Fruit fly (Drosophila melanogaster) whole organism, embryonic: ENCODE results near the gene CG5188.

Experiments
- Awh ChIP-seq: fragments of 200-800 bp; sonication (Bioruptor generic); IDR thresholded peaks from 2 replicates; pipeline ENCODE4, ENCODE4 v1.3.6; 2022; ENCODE audit warnings: missing biosample characterization, missing genetic modification characterization
- CG10274 ChIP-seq: fragments of 200-800 bp; sonication (Bioruptor generic); optimal IDR thresholded peaks from 3 replicates; lab custom pipeline; 2017; ENCODE audit warnings: missing biosample characterization, mild to moderate bottlenecking, missing genetic modification characterization
- CG11456 ChIP-seq: fragments of 200-800 bp; sonication (Bioruptor generic); IDR thresholded peaks from 3 replicates; pipeline ENCODE4 v1.3.6; 2022; ENCODE audit warnings: missing biosample characterization, missing genetic modification characterization
- CG11560 ChIP-seq: fragments of 200-800 bp; sonication (Bioruptor generic); IDR thresholded peaks from 3 replicates; pipeline ENCODE4 v1.3.6; 2022; ENCODE audit warnings: missing biosample characterization, missing genetic modification characterization
- CG1233 ChIP-seq: fragments of 200-800 bp; sonication (Bioruptor generic); optimal IDR thresholded peaks from 4 replicates; lab custom pipeline; 2018; ENCODE audit warnings: missing biosample characterization, mild to moderate bottlenecking, missing genetic modification characterization
- CG1529 ChIP-seq: fragments of 200-800 bp; sonication (Bioruptor generic); optimal IDR thresholded peaks from 3 replicates; lab custom pipeline; 2018; ENCODE audit warnings: missing biosample characterization, missing genetic modification characterization
- CG17186 ChIP-seq: fragments of 200-800 bp; sonication (Bioruptor generic); optimal IDR thresholded peaks from 3 replicates; lab custom pipeline; 2017; ENCODE audit warnings: missing biosample characterization, missing genetic modification reagents, missing genetic modification characterization
- CG2116 ChIP-seq: fragments of 200-800 bp; sonication (Bioruptor generic); optimal IDR thresholded peaks from 3 replicates; lab custom pipeline; 2018; ENCODE audit warnings: missing biosample characterization, mild to moderate bottlenecking, missing genetic modification characterization
- CG2875 ChIP-seq: fragments of 200-800 bp; sonication (Bioruptor generic); optimal IDR thresholded peaks from 2 replicates; lab custom pipeline; 2017; ENCODE audit warnings: missing biosample characterization, mild to moderate bottlenecking, missing genetic modification characterization, missing genetic modification reagents
- CG2889 ChIP-seq: fragments of 200-800 bp; sonication (Bioruptor generic); IDR thresholded peaks from 3 replicates; pipeline ENCODE4 v1.3.6; 2022; ENCODE audit warnings: missing biosample characterization, missing genetic modification characterization
- CG3163 ChIP-seq: fragments of 200-800 bp; sonication (Bioruptor generic); optimal IDR thresholded peaks from 3 replicates; lab custom pipeline; 2016; ENCODE audit warnings: missing biosample characterization, missing genetic modification characterization
- CG32772 ChIP-seq: fragments of 200-800 bp; sonication (Bioruptor generic); IDR thresholded peaks from 2 replicates; pipeline ENCODE4 v1.3.6; 2022; ENCODE audit warnings: missing biosample characterization, missing genetic modification characterization
- CG33213 ChIP-seq: fragments of 200-800 bp; sonication (Bioruptor generic); optimal IDR thresholded peaks from 3 replicates; lab custom pipeline; 2016; ENCODE audit warnings: missing biosample characterization, missing genetic modification characterization
- CG34224 ChIP-seq: fragments of 200-800 bp; sonication (Bioruptor generic); IDR thresholded peaks from 3 replicates; pipeline ENCODE4 v1.3.6; 2022; ENCODE audit warnings: missing biosample characterization, missing genetic modification characterization; ENCODE audit not compliant: partially characterized antibody
- CG3838 ChIP-seq: fragments of 200-800 bp; sonication (Bioruptor generic); optimal IDR thresholded peaks from 3 replicates; lab custom pipeline; 2016; ENCODE audit warnings: missing biosample characterization, missing genetic modification characterization
- CG8281 ChIP-seq: fragments of 200-800 bp; sonication (Bioruptor generic); optimal IDR thresholded peaks from 2 replicates; lab custom pipeline; 2018; ENCODE audit warnings: missing biosample characterization, mild to moderate bottlenecking, missing genetic modification characterization, moderate library complexity
- CG8765 ChIP-seq: fragments of 200-800 bp; sonication (Bioruptor generic); IDR thresholded peaks from 2 replicates; pipeline ENCODE4 v1.3.6; 2022; ENCODE audit warnings: missing biosample characterization, missing genetic modification characterization
- CG9437 ChIP-seq: fragments of 200-800 bp; sonication (Bioruptor generic); optimal IDR thresholded peaks from 2 replicates; lab custom pipeline; 2018; ENCODE audit warnings: missing biosample characterization, mild to moderate bottlenecking, missing genetic modification characterization
- CG9876 ChIP-seq: fragments of 200-800 bp; sonication (Bioruptor generic); optimal IDR thresholded peaks from 2 replicates; lab custom pipeline; 2016; ENCODE audit warnings: missing biosample characterization, missing genetic modification characterization
- CG9932 ChIP-seq: fragments of 200-800 bp; sonication (Bioruptor generic); IDR thresholded peaks from 2 replicates; pipeline ENCODE4 v1.3.6; 2022; ENCODE audit warnings: missing biosample characterization, missing genetic modification characterization
- Deaf1 ChIP-seq: fragments of 200-800 bp; optimal IDR thresholded peaks from 3 replicates; lab custom pipeline; 2019; ENCODE audit warnings: missing biosample characterization, mild to moderate bottlenecking, missing genetic modification characterization, moderate library complexity
- Doc3 ChIP-seq: fragments of 200-800 bp; sonication (Bioruptor generic); IDR thresholded peaks from 3 replicates; pipeline ENCODE4 v1.3.6; 2022; ENCODE audit warnings: missing biosample characterization, missing genetic modification characterization; ENCODE audit not compliant: partially characterized antibody
- Elba2 ChIP-seq: fragments of 200-800 bp; sonication (Bioruptor generic); optimal IDR thresholded peaks from 3 replicates; lab custom pipeline; 2016; ENCODE audit warnings: missing biosample characterization, missing genetic modification characterization
- HLHmδ ChIP-seq: fragments of 200-800 bp; sonication (Bioruptor generic); optimal IDR thresholded peaks from 2 replicates; lab custom pipeline; 2018; ENCODE audit warnings: missing biosample characterization, mild to moderate bottlenecking, missing genetic modification characterization, moderate library complexity
- Max ChIP-seq: fragments of 200-800 bp; sonication (Bioruptor generic); optimal IDR thresholded peaks from 2 replicates; lab custom pipeline; 2016; ENCODE audit warnings: missing biosample characterization, mild to moderate bottlenecking, missing genetic modification characterization
- Meics ChIP-seq: fragments of 200-800 bp; sonication (Bioruptor generic); optimal IDR thresholded peaks from 2 replicates; lab custom pipeline; 2017; ENCODE audit warnings: missing biosample characterization, mild to moderate bottlenecking, missing genetic modification characterization
- Mrtf ChIP-seq: fragments of 200-800 bp; sonication (Bioruptor generic); IDR thresholded peaks from 3 replicates; pipeline ENCODE4 v1.3.6; 2022; ENCODE audit warnings: missing biosample characterization, missing genetic modification characterization
- Usf ChIP-seq: fragments of 200-800 bp; sonication (Bioruptor generic); optimal IDR thresholded peaks from 2 replicates; lab custom pipeline; 2017; ENCODE audit warnings: missing genotype, missing biosample characterization, missing genetic modification characterization
- ase ChIP-seq: fragments of 200-800 bp; sonication (Bioruptor generic); IDR thresholded peaks from 3 replicates; pipeline ENCODE4 v1.3.6; 2022; ENCODE audit warnings: missing biosample characterization, missing genetic modification characterization
- ash1 ChIP-seq: fragments of 200-800 bp; sonication (Bioruptor generic); optimal IDR thresholded peaks from 2 replicates; lab custom pipeline; 2018; ENCODE audit warnings: missing biosample characterization, mild to moderate bottlenecking, missing genetic modification characterization
- bowl ChIP-seq: fragments of 200-800 bp; sonication (Bioruptor generic); IDR thresholded peaks from 2 replicates; pipeline ENCODE4 v1.3.6; 2022; ENCODE audit warnings: missing biosample characterization, missing genetic modification characterization
- dm ChIP-seq: fragments of 200-800 bp; sonication (Bioruptor generic); optimal IDR thresholded peaks from 3 replicates; lab custom pipeline; 2016; ENCODE audit warnings: missing biosample characterization, missing genetic modification characterization
- fu2 ChIP-seq: fragments of 200-800 bp; sonication (Bioruptor generic); optimal IDR thresholded peaks from 2 replicates; lab custom pipeline; 2016; ENCODE audit warnings: missing biosample characterization, missing genetic modification characterization
- gcm2 ChIP-seq: fragments of 200-800 bp; sonication (Bioruptor generic); optimal IDR thresholded peaks from 2 replicates; lab custom pipeline; 2016; ENCODE audit warnings: missing biosample characterization, missing genetic modification characterization
- gsb ChIP-seq: fragments of 200-800 bp; sonication (Bioruptor generic); IDR thresholded peaks from 2 replicates; pipeline ENCODE4 v1.3.6; 2022; ENCODE audit warnings: missing biosample characterization, missing genetic modification characterization
- mld ChIP-seq: fragments of 200-800 bp; sonication (Bioruptor generic); IDR thresholded peaks from 3 replicates; pipeline ENCODE4 v1.3.6; 2022; ENCODE audit warnings: missing biosample characterization, missing genetic modification characterization; ENCODE audit not compliant: partially characterized antibody
- nerfin-2 ChIP-seq: fragments of 200-800 bp; sonication (Bioruptor generic); IDR thresholded peaks from 2 replicates; pipeline ENCODE4 v1.3.6; 2022; ENCODE audit warnings: missing biosample characterization, missing genetic modification characterization; ENCODE audit not compliant: partially characterized antibody
- org-1 ChIP-seq: fragments of 200-800 bp; sonication (Bioruptor generic); optimal IDR thresholded peaks from 2 replicates; lab custom pipeline; 2017; ENCODE audit warnings: missing biosample characterization, missing genetic modification characterization
- pum ChIP-seq: fragments of 200-800 bp; sonication (Bioruptor generic); optimal IDR thresholded peaks from 2 replicates; lab custom pipeline; 2016; ENCODE audit warnings: missing biosample characterization, missing genetic modification characterization
- repo ChIP-seq: fragments of 200-800 bp; sonication (Bioruptor generic); optimal IDR thresholded peaks from 2 replicates; lab custom pipeline; 2016; ENCODE audit warnings: missing biosample characterization, missing genetic modification characterization
- ro ChIP-seq: fragments of 200-800 bp; sonication (Bioruptor generic); IDR thresholded peaks from 2 replicates; pipeline ENCODE4 v1.3.6; 2022; ENCODE audit warnings: missing biosample characterization, missing genetic modification characterization
- sd ChIP-seq: fragments of 200-800 bp; sonication (Bioruptor generic); optimal IDR thresholded peaks from 3 replicates; lab custom pipeline; 2018; ENCODE audit warnings: missing biosample characterization, mild to moderate bottlenecking, missing genetic modification characterization, moderate library complexity
- sima ChIP-seq: fragments of 200-800 bp; sonication (Bioruptor generic); optimal IDR thresholded peaks from 2 replicates; lab custom pipeline; 2016; ENCODE audit warnings: missing biosample characterization, missing genetic modification characterization
- slbo ChIP-seq: fragments of 200-800 bp; sonication (Bioruptor generic); IDR thresholded peaks from 2 replicates; pipeline ENCODE4 v1.3.6; 2022; ENCODE audit warnings: missing biosample characterization, missing genetic modification characterization
- slou ChIP-seq: fragments of 200-800 bp; sonication (Bioruptor generic); optimal IDR thresholded peaks from 3 replicates; lab custom pipeline; 2016; ENCODE audit warnings: missing biosample characterization, missing genetic modification characterization
- tap ChIP-seq: fragments of 200-800 bp; optimal IDR thresholded peaks from 3 replicates; lab custom pipeline; 2019; ENCODE audit warnings: missing biosample characterization, mild to moderate bottlenecking, missing genetic modification characterization, moderate library complexity
- toy ChIP-seq: fragments of 200-800 bp; sonication (Bioruptor generic); IDR thresholded peaks from 2 replicates; pipeline ENCODE4 v1.3.6; 2022; ENCODE audit warnings: missing biosample characterization, missing genetic modification characterization
- trh ChIP-seq: fragments of 200-800 bp; sonication (Bioruptor generic); optimal IDR thresholded peaks from 2 replicates; lab custom pipeline; 2016; ENCODE audit warnings: missing biosample characterization, missing genetic modification characterization
- wek ChIP-seq: fragments of 200-800 bp; sonication (Bioruptor generic); optimal IDR thresholded peaks from 3 replicates; lab custom pipeline; 2018; ENCODE audit warnings: missing biosample characterization, mild to moderate bottlenecking, missing genetic modification characterization, moderate library complexity

The CG5188 gene

dm6 chr2L:10439174-10439573 lies 10.5 kb downstream of the CG5188 start, which contains the start of gene Nse4 (continued):
- peak; percentile 80; the same call in 2 of the 3 replicates for TF ChIP-seq mld (GFP tag; lab: Robert Waterston, UW)
- no peak for TF ChIP-seq slbo (GFP tag; lab: Robert Waterston, UW)
- peak; percentile 46; the same call in 2 of the 3 replicates for TF ChIP-seq Doc3 (GFP tag; lab: Robert Waterston, UW)

dm6 chr2L:10442048-10442790 lies 13.6 kb downstream of the CG5188 start, which contains the start of gene loh:
TSS of gene loh (plus strand) at chr2L:10442534.
- TF ChIP-seq Awh (GFP tag; lab: Robert Waterston, UW) (no peak), CG9437 (GFP tag; lab: Kevin White, UChicago) (peak; percentile 76), bowl (GFP tag; lab: Robert Waterston, UW) (no peak), sima (GFP tag; lab: Kevin White, UChicago) (no peak), CG34224 (GFP tag; lab: Robert Waterston, UW) (no peak), nerfin-2 (GFP tag; lab: Robert Waterston, UW) (no peak), Elba2 (GFP tag; lab: Kevin White, UChicago) (no peak), slou (GFP tag; lab: Kevin White, UChicago) (no peak), HLHmδ (no peak), CG33213 (GFP tag; lab: Kevin White, UChicago) (no peak), dm (no peak), Mrtf (no peak), gsb (GFP tag; lab: Robert Waterston, UW) (no peak), CG9876 (GFP tag; lab: Kevin White, UChicago) (no peak), repo (GFP tag; lab: Kevin White, UChicago) (no peak), gcm2 (GFP tag; lab: Kevin White, UChicago) (no peak), org-1 (GFP tag; lab: Kevin White, UChicago) (no peak), tap (tag; lab: Kevin White, UChicago) (no peak), CG3163 (GFP tag; lab: Kevin White, UChicago) (no peak), CG9932 (GFP tag; lab: Robert Waterston, UW) (no peak), Meics (GFP tag; lab: Kevin White, UChicago) (no peak), CG10274 (GFP tag; lab: Kevin White, UChicago) (no peak), toy (GFP tag; lab: Robert Waterston, UW) (no peak), CG1233 (GFP tag; lab: Kevin White, UChicago) (peak; percentile 61), CG2875 (no peak), CG3838 (GFP tag; lab: Kevin White, UChicago) (no peak), Max (GFP tag; lab: Kevin White, UChicago) (peak; percentile 45), pum (GFP tag; lab: Kevin White, UChicago) (no peak), CG8281 (no peak), Deaf1 (tag; lab: Kevin White, UChicago) (no peak), CG11560 (tag; lab: Robert Waterston, UW) (no peak), CG1529 (GFP tag; lab: Kevin White, UChicago) (peak; percentile 18), wek (GFP tag; lab: Kevin White, UChicago) (no peak), CG2889 (GFP tag; lab: Robert Waterston, UW) (no peak), ash1 (GFP tag; lab: Kevin White, UChicago) (no peak), ro (GFP tag; lab: Robert Waterston, UW) (0 out of 2 replicates have a peak, but pooled peaks have one; percentile 15), CG17186 (no peak), CG32772 (GFP tag; lab: Robert Waterston, UW) (no peak; the same call in 1 of the 2 replicates), CG8765 (GFP tag; lab: Robert Waterston, UW) (no peak), CG2116 (GFP tag; lab: Kevin White, UChicago) (no peak), trh (GFP tag; lab: Kevin White, UChicago) (peak; percentile 7), ase (GFP tag; lab: Robert Waterston, UW) (no peak), fu2 (GFP tag; lab: Kevin White, UChicago) (no peak), sd (tag; lab: Kevin White, UChicago) (no peak), CG11456 (no peak), Usf (GFP tag; lab: Kevin White, UChicago) (peak; percentile 3)
